Worm (Caenorhabditis elegans): ENCODE measurements around the gene C33E10.8.

DNA sequence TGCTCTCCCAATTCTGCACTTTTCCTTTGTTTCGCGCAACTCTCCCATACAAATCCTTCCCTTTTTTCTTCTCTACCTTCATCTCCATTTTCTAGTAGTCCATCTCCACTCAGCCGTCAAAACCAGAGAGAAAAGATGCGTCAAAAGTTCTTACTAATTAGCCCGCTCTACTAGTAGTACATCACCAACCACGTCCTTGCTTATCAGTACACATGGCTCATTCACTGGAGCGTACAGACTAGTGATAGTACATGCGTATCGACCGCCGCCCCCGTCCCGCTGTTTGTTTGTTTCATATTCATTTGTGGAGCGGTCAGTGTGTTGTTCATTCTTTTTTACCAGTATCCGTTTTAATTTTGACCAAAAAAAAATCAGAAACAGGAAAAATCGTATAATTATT lies 34.4 kb upstream of the C33E10.8 start:
- TF ChIP-seq klf-2 (GFP tag; conservative IDR thresholded peaks at IDR 0.05) (no peak), ref-1 (GFP tag; conservative IDR thresholded peaks at IDR 0.05) (no peak), T22C8.4 (GFP tag; IDR thresholded peaks at IDR 0.05) (no peak), med-1 (GFP tag; optimal IDR thresholded peaks at IDR 0.05; ENCODE audit: insufficient read depth) (no peak), flt-1 (GFP tag; IDR thresholded peaks at IDR 0.05) (no peak), tab-1 (GFP tag; IDR thresholded peaks at IDR 0.05) (no peak), ztf-29 (GFP tag; IDR thresholded peaks at IDR 0.05) (no peak), cog-1 (tag; optimal IDR thresholded peaks at IDR 0.05) (no peak), ztf-23 (GFP tag; IDR thresholded peaks at IDR 0.05) (no peak)
